Worm (Caenorhabditis elegans) whole organism, L4 larva: Measurements from ENCODE around the gene znf-622.

ENCODE experiments used
- D1046.2 ChIP-seq: fragments of 200-800 bp; sonication (Bioruptor generic); IDR thresholded peaks from 2 replicates; pipeline ENCODE4 v1.3.6; 2022; ENCODE audit warnings: missing genetic modification characterization, missing compliant biosample characterization
- F10B5.3 ChIP-seq: sonication (generic microtip); optimal IDR thresholded peaks from 2 replicates; lab custom pipeline; 2016; ENCODE audit warnings: mild to moderate bottlenecking, missing genetic modification characterization, missing compliant biosample characterization
- F49E8.2 ChIP-seq: sonication (generic microtip); optimal IDR thresholded peaks from 2 replicates; lab custom pipeline; 2016; ENCODE audit warnings: missing compliant biosample characterization, mild to moderate bottlenecking, missing genetic modification characterization, borderline replicate concordance
- R02D3.7 ChIP-seq: fragments of 150-350 bp; sonication (generic microtip); optimal IDR thresholded peaks from 3 replicates; lab custom pipeline; 2014; ENCODE audit warnings: missing biosample characterization, missing genetic modification characterization
- T26A8.4 ChIP-seq: fragments of 200-800 bp; sonication (Bioruptor generic); IDR thresholded peaks from 2 replicates; pipeline ENCODE4 v1.3.6; 2022; ENCODE audit warnings: missing genetic modification characterization, missing compliant biosample characterization
- Y48G9A.11 ChIP-seq: fragments of 200-800 bp; sonication (Bioruptor generic); IDR thresholded peaks from 2 replicates; pipeline ENCODE4 v1.3.6; 2022; ENCODE audit warnings: missing genetic modification reagents, missing genetic modification characterization, missing compliant biosample characterization
- Y75B8A.6 ChIP-seq: fragments of 200-800 bp; sonication (Bioruptor generic); IDR thresholded peaks from 2 replicates; pipeline ENCODE4 v1.3.6; 2022; ENCODE audit warnings: missing genetic modification reagents, missing genetic modification characterization, missing compliant biosample characterization
- aly-2 ChIP-seq: sonication (generic microtip); optimal IDR thresholded peaks from 2 replicates; lab custom pipeline; 2018; ENCODE audit warnings: missing biosample characterization, missing genetic modification characterization
- ceh-20 ChIP-seq: fragments of 200-800 bp; sonication (Bioruptor generic); IDR thresholded peaks from 2 replicates; pipeline ENCODE4 v1.3.6; 2022; ENCODE audit warnings: missing genetic modification reagents, missing genetic modification characterization, missing compliant biosample characterization
- ceh-28 ChIP-seq: fragments of 150-350 bp; optimal IDR thresholded peaks from 2 replicates; lab custom pipeline; 2014; ENCODE audit warnings: missing biosample characterization, missing genetic modification reagents, missing genetic modification characterization
- ceh-32 ChIP-seq: sonication (generic microtip); optimal IDR thresholded peaks from 2 replicates; lab custom pipeline; 2016; ENCODE audit warnings: mild to moderate bottlenecking, missing genetic modification characterization, missing compliant biosample characterization; ENCODE audit not compliant: poor library complexity
- cey-2 ChIP-seq: sonication (generic microtip); optimal IDR thresholded peaks from 3 replicates; lab custom pipeline; 2017; ENCODE audit warnings: missing genetic modification characterization, mild to moderate bottlenecking, missing compliant biosample characterization, antibody characterized with exemption, borderline replicate concordance; ENCODE audit not compliant: insufficient read depth
- daf-12 ChIP-seq: fragments of 150-350 bp; optimal IDR thresholded peaks from 2 replicates; lab custom pipeline; 2014; ENCODE audit warnings: missing biosample characterization, missing genetic modification reagents, missing genetic modification characterization
- daf-16 ChIP-seq, 3 experiments: sonication (generic microtip); optimal IDR thresholded peaks; 2 replicates each; lab custom pipeline; 2016 to 2017; ENCODE audit warnings: missing genetic modification characterization in 3 of 3, missing genetic modification reagents in 3 of 3, mild to moderate bottlenecking in 2 of 3, missing compliant biosample characterization in 2 of 3, missing biosample characterization in 1 of 3, moderate library complexity in 1 of 3
- dmd-6 ChIP-seq: fragments of 200-800 bp; sonication (Bioruptor generic); IDR thresholded peaks from 2 replicates; pipeline ENCODE4 v1.3.6; 2022; ENCODE audit warnings: missing genetic modification reagents, missing genetic modification characterization, missing compliant biosample characterization
- dve-1 ChIP-seq: sonication (generic microtip); optimal IDR thresholded peaks from 2 replicates; lab custom pipeline; 2017; ENCODE audit warnings: antibody characterized with exemption, mild to moderate bottlenecking, missing genetic modification characterization, missing compliant biosample characterization; ENCODE audit not compliant: insufficient read depth
- fos-1 ChIP-seq: fragments of 150-350 bp; optimal IDR thresholded peaks from 2 replicates; lab custom pipeline; 2014; ENCODE audit warnings: missing biosample characterization, missing genetic modification characterization
- hlh-11 ChIP-seq: fragments of 200-800 bp; sonication (Bioruptor generic); optimal IDR thresholded peaks from 2 replicates; lab custom pipeline; 2018; ENCODE audit warnings: mild to moderate bottlenecking, missing genetic modification characterization, missing compliant biosample characterization
- hlh-30 ChIP-seq: sonication (generic microtip); optimal IDR thresholded peaks from 2 replicates; lab custom pipeline; 2017; ENCODE audit warnings: antibody characterized with exemption, mild to moderate bottlenecking, missing genetic modification characterization, missing compliant biosample characterization; ENCODE audit not compliant: insufficient read depth
- hmg-1.1 ChIP-seq: fragments of 200-800 bp; sonication (Bioruptor generic); IDR thresholded peaks from 2 replicates; pipeline ENCODE4 v1.3.6; 2022; ENCODE audit warnings: missing genetic modification reagents, missing genetic modification characterization, missing compliant biosample characterization
- lim-7 ChIP-seq: fragments of 200-800 bp; sonication (Bioruptor generic); IDR thresholded peaks from 2 replicates; pipeline ENCODE4 v1.3.6; 2022; ENCODE audit warnings: missing genetic modification characterization, missing compliant biosample characterization
- lin-39 ChIP-seq: fragments of 150-350 bp; optimal IDR thresholded peaks from 2 replicates; lab custom pipeline; 2014; ENCODE audit warnings: missing biosample characterization, missing genetic modification reagents, missing genetic modification characterization
- lir-3 ChIP-seq: sonication (generic microtip); optimal IDR thresholded peaks from 2 replicates; lab custom pipeline; 2016; ENCODE audit warnings: mild to moderate bottlenecking, missing genetic modification characterization, missing compliant biosample characterization
- lsy-2 ChIP-seq, 2 experiments: fragments of 150-350 bp in 1 of 2; sonication (generic microtip) in 1 of 2; optimal IDR thresholded peaks; 2 replicates each; lab custom pipeline; 2014 to 2017; ENCODE audit warnings: missing biosample characterization in 2 of 2, missing genetic modification characterization in 2 of 2
- madf-5 ChIP-seq, 2 experiments: fragments of 200-800 bp; sonication (Bioruptor generic); IDR thresholded peaks; 2 replicates each; pipeline ENCODE4 v1.3.6; 2022; ENCODE audit warnings: missing compliant biosample characterization in 2 of 2, missing genetic modification characterization in 2 of 2
- mdl-1 ChIP-seq, 2 experiments: fragments of 150-350 bp in 1 of 2; sonication (generic microtip) in 1 of 2; optimal IDR thresholded peaks; 2 replicates each; lab custom pipeline; 2014 to 2017; ENCODE audit warnings: missing biosample characterization in 2 of 2, missing genetic modification characterization in 2 of 2
- mep-1 ChIP-seq: fragments of 150-350 bp; sonication (generic microtip); optimal IDR thresholded peaks from 3 replicates; lab custom pipeline; 2014; ENCODE audit warnings: missing biosample characterization, missing genetic modification characterization
- mes-2 ChIP-seq: sonication (generic microtip); optimal IDR thresholded peaks from 2 replicates; lab custom pipeline; 2016; ENCODE audit warnings: missing genotype, mild to moderate bottlenecking, missing genetic modification characterization, missing compliant biosample characterization; ENCODE audit not compliant: poor library complexity, severe bottlenecking
- mxl-2 ChIP-seq: fragments of 200-800 bp; sonication (Bioruptor generic); conservative IDR thresholded peaks from 2 replicates; pipeline ENCODE4 v1.3.6; 2022; ENCODE audit warnings: missing genetic modification reagents, missing genetic modification characterization, missing compliant biosample characterization
- nhr-11 ChIP-seq: fragments of 150-350 bp; optimal IDR thresholded peaks from 2 replicates; lab custom pipeline; 2014; ENCODE audit warnings: missing biosample characterization, missing genetic modification characterization
- nhr-237 ChIP-seq: sonication (generic microtip); optimal IDR thresholded peaks from 2 replicates; lab custom pipeline; 2017; ENCODE audit warnings: missing biosample characterization, missing genetic modification characterization
- nhr-28 ChIP-seq: fragments of 150-350 bp; optimal IDR thresholded peaks from 2 replicates; lab custom pipeline; 2014; ENCODE audit warnings: missing biosample characterization, missing genetic modification characterization
- nhr-48 ChIP-seq: sonication (generic microtip); optimal IDR thresholded peaks from 2 replicates; lab custom pipeline; 2016; ENCODE audit warnings: mild to moderate bottlenecking, missing genetic modification characterization, missing compliant biosample characterization
- nhr-76 ChIP-seq: fragments of 150-350 bp; optimal IDR thresholded peaks from 2 replicates; lab custom pipeline; 2014; ENCODE audit warnings: missing biosample characterization, missing genetic modification characterization
- nhr-77 ChIP-seq: fragments of 150-350 bp; optimal IDR thresholded peaks from 2 replicates; lab custom pipeline; 2014; ENCODE audit warnings: missing biosample characterization, missing genetic modification characterization
- php-3 ChIP-seq: fragments of 200-800 bp; sonication (Bioruptor generic); IDR thresholded peaks from 2 replicates; pipeline ENCODE4 v1.3.6; 2022; ENCODE audit warnings: missing genetic modification reagents, missing genetic modification characterization, missing compliant biosample characterization
- pqm-1 ChIP-seq: sonication (generic microtip); optimal IDR thresholded peaks from 2 replicates; lab custom pipeline; 2017; ENCODE audit warnings: missing biosample characterization, missing genetic modification characterization
- rbr-2 ChIP-seq: sonication (generic microtip); optimal IDR thresholded peaks from 2 replicates; lab custom pipeline; 2016; ENCODE audit warnings: missing genotype, missing genetic modification characterization, missing compliant biosample characterization
- sdz-12 ChIP-seq: fragments of 200-800 bp; sonication (Bioruptor generic); optimal IDR thresholded peaks from 2 replicates; lab custom pipeline; 2018; ENCODE audit warnings: mild to moderate bottlenecking, missing genetic modification characterization, missing compliant biosample characterization
- skn-1 ChIP-seq: fragments of 150-350 bp; optimal IDR thresholded peaks from 2 replicates; lab custom pipeline; 2014; ENCODE audit warnings: missing biosample characterization, missing genetic modification characterization
- spr-3 ChIP-seq: fragments of 200-800 bp; sonication (Bioruptor generic); optimal IDR thresholded peaks from 2 replicates; lab custom pipeline; 2018; ENCODE audit warnings: mild to moderate bottlenecking, missing genetic modification characterization, missing compliant biosample characterization
- unc-130 ChIP-seq: sonication (generic microtip); optimal IDR thresholded peaks from 2 replicates; lab custom pipeline; 2016; ENCODE audit warnings: missing genetic modification reagents, missing genetic modification characterization, missing compliant biosample characterization
- unc-62 ChIP-seq, 3 experiments: fragments of 150-350 bp in 1 of 3; sonication (generic microtip); optimal IDR thresholded peaks in 2 of 3; peaks in 1 of 3; 1 replicate in 1 of 3; 2 replicates in 2 of 3; lab custom pipeline; 2014 to 2017; ENCODE audit warnings: missing biosample characterization in 3 of 3, missing genetic modification characterization in 3 of 3, missing genetic modification reagents in 3 of 3, missing genotype in 1 of 3
- zag-1 ChIP-seq: fragments of 150-350 bp; optimal IDR thresholded peaks from 2 replicates; lab custom pipeline; 2014; ENCODE audit warnings: missing biosample characterization, missing genetic modification characterization
- zfp-2 ChIP-seq: sonication (generic microtip); optimal IDR thresholded peaks from 2 replicates; lab custom pipeline; 2016; ENCODE audit warnings: mild to moderate bottlenecking, missing genetic modification characterization, missing compliant biosample characterization
- zip-11 ChIP-seq: fragments of 200-800 bp; sonication (Bioruptor generic); IDR thresholded peaks from 2 replicates; pipeline ENCODE4 v1.3.6; 2022; ENCODE audit warnings: missing genetic modification characterization, missing compliant biosample characterization

znf-622 gene

ce11 chrIII:6421973-6422511, 40.6 kb downstream of the znf-622 start (continued):
- TF ChIP-seq daf-16 (GFP tag; optimal IDR thresholded peaks at IDR 0.05; lab: Kevin White, UChicago) (no peak), daf-16 (tag; optimal IDR thresholded peaks at IDR 0.05; lab: Kevin White, UChicago) (peak; percentile 73), nhr-48 (no peak), pqm-1 (tag; lab: Kevin White, UChicago) (peak; percentile 98), ceh-20 (GFP tag; lab: Robert Waterston, UW) (peak; percentile 31; the same call in 1 of the 2 replicates), zag-1 (no peak), ceh-32 (no peak), Y75B8A.6 (GFP tag; lab: Robert Waterston, UW) (peak; percentile 32; the same call in 1 of the 2 replicates), daf-12 (tag; lab: Kevin White, UChicago) (no peak), lim-7 (GFP tag; lab: Robert Waterston, UW) (no peak), mdl-1 (tag; optimal IDR thresholded peaks at IDR 0.05; lab: Kevin White, UChicago) (peak; percentile 31 to 76), nhr-28 (tag; lab: Kevin White, UChicago) (peak; percentile 95), F49E8.2 (no peak), mes-2 (tag; lab: Kevin White, UChicago) (peak; percentile 4), nhr-77 (tag; lab: Kevin White, UChicago) (no peak), unc-62 (GFP tag; optimal IDR thresholded peaks at IDR 0.05 in 1 of 2; lab: Kevin White, UChicago) (peak in 1 of 2 experiments; percentile 83), unc-62 (tag; optimal IDR thresholded peaks at IDR 0.05; lab: Kevin White, UChicago) (no peak), php-3 (GFP tag; lab: Robert Waterston, UW) (peak; percentile 86; the same call in 1 of the 2 replicates), cey-2 (tag; lab: Kevin White, UChicago) (peak; percentile 60), hlh-11 (tag; lab: Kevin White, UChicago) (peak; percentile 82), dve-1 (tag; lab: Kevin White, UChicago) (peak; percentile 84), hlh-30 (tag; lab: Kevin White, UChicago) (peak; percentile 82), R02D3.7 (tag; lab: Kevin White, UChicago) (no peak), dmd-6 (GFP tag; lab: Robert Waterston, UW) (peak; percentile 83)

- no peak for TF ChIP-seq hmg-1.1 (GFP tag; lab: Robert Waterston, UW)
- no peak for TF ChIP-seq nhr-76 (tag; lab: Kevin White, UChicago)
- no peak for TF ChIP-seq F10B5.3
- TF ChIP-seq zag-1 = no peak
- TF ChIP-seq unc-130 = no peak
- TF ChIP-seq zip-11 = no peak
- peak; percentile 73 for TF ChIP-seq nhr-28 (tag; lab: Kevin White, UChicago)
- no peak for TF ChIP-seq lir-3 (tag; lab: Kevin White, UChicago)
- TF ChIP-seq fos-1 (tag; lab: Kevin White, UChicago) = no peak
- TF ChIP-seq T26A8.4 (GFP tag; lab: Robert Waterston, UW) = no peak
- TF ChIP-seq mes-2 (tag; lab: Kevin White, UChicago) = no peak
- TF ChIP-seq daf-16 (GFP tag; optimal IDR thresholded peaks at IDR 0.05; lab: Kevin White, UChicago) = no peak
- no peak for TF ChIP-seq daf-16 (tag; optimal IDR thresholded peaks at IDR 0.05; lab: Kevin White, UChicago)
- TF ChIP-seq mxl-2 (GFP tag; lab: Robert Waterston, UW) = no peak
- TF ChIP-seq nhr-11 (tag; lab: Kevin White, UChicago) = no peak
- peak; percentile 86 for TF ChIP-seq hlh-30 (tag; lab: Kevin White, UChicago)
- TF ChIP-seq spr-3 (GFP tag; lab: Kevin White, UChicago) = no peak
- TF ChIP-seq php-3 (GFP tag; lab: Robert Waterston, UW) = peak; percentile 19; the same call in 1 of the 2 replicates
- TF ChIP-seq lsy-2 (tag; optimal IDR thresholded peaks at IDR 0.05; lab: Kevin White, UChicago) = no peak
- no peak for TF ChIP-seq D1046.2 (GFP tag; lab: Robert Waterston, UW)
- TF ChIP-seq mep-1 = peak; percentile 5
- no peak for TF ChIP-seq rbr-2 (tag; lab: Kevin White, UChicago)
- no peak for TF ChIP-seq zfp-2
- no peak for TF ChIP-seq skn-1 (tag; lab: Kevin White, UChicago)
- TF ChIP-seq madf-5 (GFP tag; IDR thresholded peaks at IDR 0.05; lab: Robert Waterston, UW) = no peak
- TF ChIP-seq nhr-77 (tag; lab: Kevin White, UChicago) = peak; percentile 4
- no peak for TF ChIP-seq sdz-12 (GFP tag; lab: Kevin White, UChicago)
- no peak for TF ChIP-seq ceh-28 (tag; lab: Kevin White, UChicago)
- no peak for TF ChIP-seq lin-39 (tag; lab: Kevin White, UChicago)
- no peak for TF ChIP-seq Y75B8A.6 (GFP tag; lab: Robert Waterston, UW)
- TF ChIP-seq aly-2 (tag; lab: Kevin White, UChicago) = no peak
- no peak for TF ChIP-seq nhr-237 (tag; lab: Kevin White, UChicago)
- no peak for TF ChIP-seq F49E8.2
- TF ChIP-seq Y48G9A.11 (GFP tag; lab: Robert Waterston, UW) = no peak
These were observed 41.3 kb downstream of the znf-622 start for ce11 chrIII:6422721-6423120.
